Fruit fly (Drosophila melanogaster): ENCODE results near the gene POLDIP2.

dm6 chr3R:5517002-5517875, 49.7 kb downstream of the POLDIP2 start, which contains the start of gene Itpr:
- TF ChIP-seq CG8478 (optimal IDR thresholded peaks at IDR 0.05) (no peak), CTCF (optimal IDR thresholded peaks at IDR 0.05) (no peak)
